Worm (Caenorhabditis elegans) whole organism, L4 larva: ENCODE results near the gene C39E9.8.
A peak's percentile ranks its signal among the peaks of the same experiment; 100 is the strongest.

Source experiments
- F10B5.3 ChIP-seq: sonication (generic microtip); optimal IDR thresholded peaks from 2 replicates; lab custom pipeline; 2016; ENCODE audit warnings: mild to moderate bottlenecking, missing genetic modification characterization, missing compliant biosample characterization
- F37D6.2 ChIP-seq: sonication (generic microtip); optimal IDR thresholded peaks from 2 replicates; lab custom pipeline; 2016; ENCODE audit warnings: mild to moderate bottlenecking, missing genetic modification characterization, missing compliant biosample characterization
- F44E2.7 ChIP-seq: fragments of 200-800 bp; sonication (Bioruptor generic); IDR thresholded peaks from 2 replicates; pipeline ENCODE4 v2.1.2; 2022; ENCODE audit warnings: missing genetic modification characterization, missing compliant biosample characterization
- ZK337.2 ChIP-seq: fragments of 200-800 bp; sonication (Bioruptor generic); IDR thresholded peaks from 2 replicates; pipeline ENCODE4 v1.3.6; 2022; ENCODE audit warnings: missing genetic modification reagents, missing genetic modification characterization, missing compliant biosample characterization
- aha-1 ChIP-seq: fragments of 150-350 bp; peaks from one replicate; lab custom pipeline; 2014; ENCODE audit warnings: missing biosample characterization, missing genetic modification characterization
- ama-1 ChIP-seq: fragments of 150-350 bp; optimal IDR thresholded peaks from 2 replicates; lab custom pipeline; 2014; ENCODE audit warnings: inconsistent platforms, mixed read lengths
- ceh-28 ChIP-seq: fragments of 150-350 bp; optimal IDR thresholded peaks from 2 replicates; lab custom pipeline; 2014; ENCODE audit warnings: missing biosample characterization, missing genetic modification reagents, missing genetic modification characterization
- ceh-62 ChIP-seq: sonication (generic microtip); optimal IDR thresholded peaks from 2 replicates; lab custom pipeline; 2017; ENCODE audit warnings: missing biosample characterization, missing genetic modification characterization
- ceh-82 ChIP-seq: sonication (generic microtip); optimal IDR thresholded peaks from 2 replicates; lab custom pipeline; 2017; ENCODE audit warnings: missing biosample characterization, missing genetic modification characterization
- ctbp-1 ChIP-seq: fragments of 200-800 bp; sonication (Bioruptor generic); IDR thresholded peaks from 2 replicates; pipeline ENCODE4 v1.3.6; 2022; ENCODE audit warnings: missing genetic modification reagents, missing genetic modification characterization, missing compliant biosample characterization
- daf-16 ChIP-seq, 3 experiments: sonication (generic microtip); optimal IDR thresholded peaks; 2 replicates each; lab custom pipeline; 2016 to 2017; ENCODE audit warnings: missing genetic modification characterization in 3 of 3, missing genetic modification reagents in 3 of 3, mild to moderate bottlenecking in 2 of 3, missing compliant biosample characterization in 2 of 3, missing biosample characterization in 1 of 3, moderate library complexity in 1 of 3
- dmd-6 ChIP-seq: fragments of 200-800 bp; sonication (Bioruptor generic); IDR thresholded peaks from 2 replicates; pipeline ENCODE4 v1.3.6; 2022; ENCODE audit warnings: missing genetic modification reagents, missing genetic modification characterization, missing compliant biosample characterization
- dpl-1 ChIP-seq: fragments of 150-350 bp; optimal IDR thresholded peaks from 2 replicates; lab custom pipeline; 2014; ENCODE audit warnings: missing biosample characterization, missing genetic modification reagents, missing genetic modification characterization
- duxl-1 ChIP-seq: sonication (generic microtip); optimal IDR thresholded peaks from 2 replicates; lab custom pipeline; 2016; ENCODE audit warnings: mild to moderate bottlenecking, missing genetic modification characterization, moderate library complexity, missing compliant biosample characterization; ENCODE audit not compliant: poor library complexity
- dve-1 ChIP-seq: sonication (generic microtip); optimal IDR thresholded peaks from 2 replicates; lab custom pipeline; 2017; ENCODE audit warnings: antibody characterized with exemption, mild to moderate bottlenecking, missing genetic modification characterization, missing compliant biosample characterization; ENCODE audit not compliant: insufficient read depth
- fkh-10 ChIP-seq: fragments of 150-350 bp; optimal IDR thresholded peaks from 2 replicates; lab custom pipeline; 2014; ENCODE audit warnings: missing biosample characterization, missing genetic modification reagents, missing genetic modification characterization
- hlh-11 ChIP-seq: fragments of 200-800 bp; sonication (Bioruptor generic); optimal IDR thresholded peaks from 2 replicates; lab custom pipeline; 2018; ENCODE audit warnings: mild to moderate bottlenecking, missing genetic modification characterization, missing compliant biosample characterization
- hlh-30 ChIP-seq: sonication (generic microtip); optimal IDR thresholded peaks from 2 replicates; lab custom pipeline; 2017; ENCODE audit warnings: antibody characterized with exemption, mild to moderate bottlenecking, missing genetic modification characterization, missing compliant biosample characterization; ENCODE audit not compliant: insufficient read depth
- jun-1 ChIP-seq: fragments of 150-350 bp; optimal IDR thresholded peaks from 2 replicates; lab custom pipeline; 2014; ENCODE audit warnings: missing biosample characterization, missing genetic modification reagents, missing genetic modification characterization
- lin-1 ChIP-seq: fragments of 200-800 bp; sonication (Bioruptor generic); IDR thresholded peaks from 2 replicates; pipeline ENCODE4 v1.3.6; 2022; ENCODE audit warnings: missing genetic modification reagents, missing genetic modification characterization, missing compliant biosample characterization
- lir-3 ChIP-seq: sonication (generic microtip); optimal IDR thresholded peaks from 2 replicates; lab custom pipeline; 2016; ENCODE audit warnings: mild to moderate bottlenecking, missing genetic modification characterization, missing compliant biosample characterization
- madf-5 ChIP-seq, 2 experiments: fragments of 200-800 bp; sonication (Bioruptor generic); IDR thresholded peaks; 2 replicates each; pipeline ENCODE4 v1.3.6; 2022; ENCODE audit warnings: missing compliant biosample characterization in 2 of 2, missing genetic modification characterization in 2 of 2
- madf-9 ChIP-seq: fragments of 200-800 bp; sonication (Bioruptor generic); conservative IDR thresholded peaks from 2 replicates; pipeline ENCODE4 v1.3.6; 2022; ENCODE audit warnings: missing genetic modification reagents, missing genetic modification characterization, missing compliant biosample characterization
- mdt-29 ChIP-seq: fragments of 200-800 bp; sonication (Bioruptor generic); IDR thresholded peaks from 2 replicates; pipeline ENCODE4 v1.3.6; 2022; ENCODE audit warnings: missing genetic modification reagents, missing genetic modification characterization, missing compliant biosample characterization
- mes-2 ChIP-seq: sonication (generic microtip); optimal IDR thresholded peaks from 2 replicates; lab custom pipeline; 2016; ENCODE audit warnings: missing genotype, mild to moderate bottlenecking, missing genetic modification characterization, missing compliant biosample characterization; ENCODE audit not compliant: poor library complexity, severe bottlenecking
- mxl-2 ChIP-seq: fragments of 200-800 bp; sonication (Bioruptor generic); conservative IDR thresholded peaks from 2 replicates; pipeline ENCODE4 v1.3.6; 2022; ENCODE audit warnings: missing genetic modification reagents, missing genetic modification characterization, missing compliant biosample characterization
- nhr-10 ChIP-seq: fragments of 150-350 bp; optimal IDR thresholded peaks from 2 replicates; lab custom pipeline; 2014; ENCODE audit warnings: missing biosample characterization, missing genetic modification characterization
- nhr-28 ChIP-seq: fragments of 150-350 bp; optimal IDR thresholded peaks from 2 replicates; lab custom pipeline; 2014; ENCODE audit warnings: missing biosample characterization, missing genetic modification characterization
- nhr-6 ChIP-seq: fragments of 150-350 bp; optimal IDR thresholded peaks from 2 replicates; lab custom pipeline; 2014; ENCODE audit warnings: missing biosample characterization, missing genetic modification characterization
- nhr-76 ChIP-seq: fragments of 150-350 bp; optimal IDR thresholded peaks from 2 replicates; lab custom pipeline; 2014; ENCODE audit warnings: missing biosample characterization, missing genetic modification characterization
- nhr-77 ChIP-seq: fragments of 150-350 bp; optimal IDR thresholded peaks from 2 replicates; lab custom pipeline; 2014; ENCODE audit warnings: missing biosample characterization, missing genetic modification characterization
- pha-4 ChIP-seq, 2 experiments: fragments of 150-350 bp in 1 of 2; fragments of 200-800 bp in 1 of 2; sonication (Bioruptor generic) in 1 of 2; IDR thresholded peaks in 1 of 2; optimal IDR thresholded peaks in 1 of 2; 2 replicates each; pipeline versions ENCODE4 v1.3.6 to Lab custom; 2014 to 2022; ENCODE audit warnings: missing genetic modification characterization in 2 of 2, missing genetic modification reagents in 2 of 2, missing biosample characterization in 1 of 2, missing compliant biosample characterization in 1 of 2
- php-3 ChIP-seq: fragments of 200-800 bp; sonication (Bioruptor generic); IDR thresholded peaks from 2 replicates; pipeline ENCODE4 v1.3.6; 2022; ENCODE audit warnings: missing genetic modification reagents, missing genetic modification characterization, missing compliant biosample characterization
- pqm-1 ChIP-seq: sonication (generic microtip); optimal IDR thresholded peaks from 2 replicates; lab custom pipeline; 2017; ENCODE audit warnings: missing biosample characterization, missing genetic modification characterization
- sdz-12 ChIP-seq: fragments of 200-800 bp; sonication (Bioruptor generic); optimal IDR thresholded peaks from 2 replicates; lab custom pipeline; 2018; ENCODE audit warnings: mild to moderate bottlenecking, missing genetic modification characterization, missing compliant biosample characterization
- skn-1 ChIP-seq: fragments of 150-350 bp; optimal IDR thresholded peaks from 2 replicates; lab custom pipeline; 2014; ENCODE audit warnings: missing biosample characterization, missing genetic modification characterization
- spr-1 ChIP-seq: sonication (generic microtip); optimal IDR thresholded peaks from 2 replicates; lab custom pipeline; 2016; ENCODE audit warnings: mild to moderate bottlenecking, missing genetic modification characterization, missing compliant biosample characterization
- zfp-3 ChIP-seq: fragments of 200-800 bp; sonication (Bioruptor generic); conservative IDR thresholded peaks from 2 replicates; pipeline ENCODE4 v1.3.6; 2022; ENCODE audit warnings: missing genetic modification reagents, missing genetic modification characterization, missing compliant biosample characterization

The C39E9.8 gene

ce11 chrIV:13051073-13051472 is 28.2 kb upstream of the C39E9.8 start, which contains the start of gene scl-11:
Gene scl-11, plus strand, starts transcription at chrIV:13051373.
- TF ChIP-seq nhr-76 (tag; lab: Kevin White, UChicago) (no peak), daf-16 (GFP tag; optimal IDR thresholded peaks at IDR 0.05; lab: Kevin White, UChicago) (no peak), daf-16 (tag; optimal IDR thresholded peaks at IDR 0.05; lab: Kevin White, UChicago) (no peak), ceh-62 (tag; lab: Kevin White, UChicago) (no peak), madf-9 (GFP tag; lab: Robert Waterston, UW) (no peak), fkh-10 (no peak), ceh-82 (tag; lab: Kevin White, UChicago) (no peak), F44E2.7 (GFP tag; lab: Robert Waterston, UW) (no peak)

DNA sequence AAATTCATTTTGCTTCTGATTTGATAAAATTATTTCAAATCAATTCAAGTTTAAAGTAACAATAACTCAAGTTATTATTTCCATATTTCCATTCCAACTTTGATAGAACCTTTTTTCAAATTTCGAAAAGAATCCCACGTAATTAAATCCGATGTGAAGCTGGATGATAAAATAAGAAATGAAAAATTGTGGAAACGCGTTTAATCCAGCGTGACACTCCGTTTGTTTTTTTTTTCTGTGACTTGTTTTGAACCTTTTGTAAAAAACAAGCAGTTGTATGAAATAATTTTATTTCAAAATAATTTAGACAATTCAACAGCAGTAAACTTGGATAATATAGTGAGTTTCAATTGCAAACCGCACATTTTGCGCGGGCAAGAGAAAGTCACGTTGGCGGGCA is 26.7 kb upstream of the C39E9.8 start, which contains the start of gene F49E11.7:
TSS of gene F49E11.7 (plus strand) at position 301 of the 400 bp plus-strand sequence.
- TF ChIP-seq F37D6.2 (tag; lab: Kevin White, UChicago): no peak
- TF ChIP-seq skn-1 (tag; lab: Kevin White, UChicago): no peak
- TF ChIP-seq lir-3: no peak
- no peak for TF ChIP-seq dpl-1
- TF ChIP-seq duxl-1 (tag; lab: Kevin White, UChicago): no peak
- no peak for TF ChIP-seq zfp-3 (GFP tag; lab: Robert Waterston, UW)
- no peak for TF ChIP-seq lin-1 (GFP tag; lab: Robert Waterston, UW)
- no peak for TF ChIP-seq pha-4 (GFP tag; IDR thresholded peaks at IDR 0.05; lab: Robert Waterston, UW)
- no peak for TF ChIP-seq pha-4 (tag; optimal IDR thresholded peaks at IDR 0.05; lab: Kevin White, UChicago)
- TF ChIP-seq hlh-11 (tag; lab: Kevin White, UChicago): no peak
- no peak for TF ChIP-seq madf-5 (GFP tag; IDR thresholded peaks at IDR 0.05; lab: Robert Waterston, UW)
- no peak for TF ChIP-seq ZK337.2 (GFP tag; lab: Robert Waterston, UW)
- no peak for TF ChIP-seq mdt-29
- no peak for TF ChIP-seq F44E2.7 (GFP tag; lab: Robert Waterston, UW)

ce11 chrIV:13056026-13056425 is 23.2 kb upstream of the C39E9.8 start, which contains the start of gene scl-1:
Gene scl-1, plus strand, starts transcription at chrIV:13056326.
- no peak for TF ChIP-seq ctbp-1 (GFP tag; lab: Robert Waterston, UW)
- no peak for TF ChIP-seq sdz-12 (GFP tag; lab: Kevin White, UChicago)
- no peak for TF ChIP-seq F10B5.3 (tag; lab: Kevin White, UChicago)
- TF ChIP-seq jun-1 (tag; lab: Kevin White, UChicago): no peak
- TF ChIP-seq fkh-10: no peak
- no peak for TF ChIP-seq madf-9 (GFP tag; lab: Robert Waterston, UW)

DNA sequence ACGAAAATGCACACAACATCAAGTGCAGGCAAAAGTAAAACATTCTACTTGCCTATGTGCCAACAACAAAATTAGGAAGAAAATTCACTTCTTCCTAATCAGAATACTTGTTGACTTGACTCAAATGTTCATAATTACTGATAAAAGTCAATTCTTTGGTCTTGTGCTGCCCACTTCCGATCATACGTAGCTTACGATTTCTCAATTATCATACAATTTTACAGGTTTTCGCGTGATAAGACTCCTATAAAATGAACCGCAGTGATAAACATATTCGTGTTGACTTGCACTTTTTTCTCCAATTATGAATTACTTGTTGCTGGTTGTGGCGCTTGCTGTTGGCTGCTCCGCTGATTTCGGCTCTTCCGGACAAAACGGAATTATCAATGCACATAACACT is 21.8 kb upstream of the C39E9.8 start, which contains the start of gene scl-2:
TSS of gene scl-2 (plus strand) at position 293 of the 400 bp plus-strand sequence.
- peak; percentile 63 for TF ChIP-seq aha-1 (tag; lab: Kevin White, UChicago)
- no peak for TF ChIP-seq mxl-2 (GFP tag; lab: Robert Waterston, UW)
- peak; percentile 50 for TF ChIP-seq ama-1
- TF ChIP-seq php-3 (GFP tag; lab: Robert Waterston, UW): peak; percentile 87
- peak; percentile 20 for TF ChIP-seq mes-2 (tag; lab: Kevin White, UChicago)
- no peak for TF ChIP-seq daf-16 (GFP tag; optimal IDR thresholded peaks at IDR 0.05; lab: Kevin White, UChicago)
- TF ChIP-seq daf-16 (tag; optimal IDR thresholded peaks at IDR 0.05; lab: Kevin White, UChicago): peak; percentile 99
- peak; percentile 99 for TF ChIP-seq pqm-1 (tag; lab: Kevin White, UChicago)
- TF ChIP-seq dve-1: peak; percentile 88
- TF ChIP-seq nhr-6 (tag; lab: Kevin White, UChicago): peak; percentile 74
- TF ChIP-seq nhr-28: peak; percentile 95
- peak; percentile 75; the same call in 1 of the 2 replicates for TF ChIP-seq lin-1 (GFP tag; lab: Robert Waterston, UW)
- peak; percentile 87 for TF ChIP-seq hlh-11 (tag; lab: Kevin White, UChicago)
- no peak for TF ChIP-seq spr-1 (tag; lab: Kevin White, UChicago)
- peak; percentile 95 for TF ChIP-seq nhr-77
- no peak for TF ChIP-seq ceh-28 (tag; lab: Kevin White, UChicago)
- TF ChIP-seq hlh-30 (tag; lab: Kevin White, UChicago): peak; percentile 70
- TF ChIP-seq nhr-10 (tag; lab: Kevin White, UChicago): no peak
- peak; percentile 92 for TF ChIP-seq dmd-6 (GFP tag; lab: Robert Waterston, UW)
